Worm (Caenorhabditis elegans): ENCODE results near the gene urm-1.
A peak's percentile ranks its signal among the peaks of the same experiment; 100 is the strongest.

Gene urm-1

ce11 chrIII:10470927-10471326 lies 34.4 kb upstream of the urm-1 start, which contains the start of gene cul-1:
TSS of gene cul-1 (plus strand) at chrIII:10471237.
- TF ChIP-seq lin-15B (tag; optimal IDR thresholded peaks at IDR 0.05) (peak; percentile 23), nfya-1 (tag; optimal IDR thresholded peaks at IDR 0.05; ENCODE audit: insufficient read depth) (peak; percentile 25), lsy-12 (tag; optimal IDR thresholded peaks at IDR 0.05) (no peak), egl-5 (tag; optimal IDR thresholded peaks at IDR 0.05) (peak; percentile 80), aly-2 (tag; optimal IDR thresholded peaks at IDR 0.05) (no peak), pha-4 (tag; optimal IDR thresholded peaks at IDR 0.05) (peak; percentile 1), skn-1 (tag; optimal IDR thresholded peaks at IDR 0.05) (peak; percentile 94), nhr-43 (tag; optimal IDR thresholded peaks at IDR 0.05; ENCODE audit: poor library complexity, severe bottlenecking) (no peak)

ce11 chrIII:10474945-10475344 lies 30.3 kb upstream of the urm-1 start, which contains the start of gene D2045.9:
TSS of gene D2045.9 (plus strand) at chrIII:10475245.
- TF ChIP-seq elt-2 (tag; optimal IDR thresholded peaks at IDR 0.05), result no peak

ce11 chrIII:10479180-10479579 lies 26.1 kb upstream of the urm-1 start, which contains the start of gene D2045.7:
TSS of gene D2045.7 (plus strand) at chrIII:10479480.
- TF ChIP-seq lin-39 (tag; optimal IDR thresholded peaks at IDR 0.05), result no peak
- no peak for TF ChIP-seq nhr-25 (tag; optimal IDR thresholded peaks at IDR 0.05)
- TF ChIP-seq ceh-16 (tag; optimal IDR thresholded peaks at IDR 0.05), result no peak
- TF ChIP-seq fkh-10 (GFP tag; optimal IDR thresholded peaks at IDR 0.05), result no peak
- TF ChIP-seq fos-1 (tag; optimal IDR thresholded peaks at IDR 0.05), result no peak
- TF ChIP-seq hmg-11 (tag; optimal IDR thresholded peaks at IDR 0.05), result no peak
- TF ChIP-seq daf-12 (tag; optimal IDR thresholded peaks at IDR 0.05), result no peak
- no peak for TF ChIP-seq ceh-9 (tag; optimal IDR thresholded peaks at IDR 0.05)
- no peak for TF ChIP-seq nhr-77 (tag; optimal IDR thresholded peaks at IDR 0.05)
- TF ChIP-seq unc-62 (GFP tag; optimal IDR thresholded peaks at IDR 0.05), result no peak
- no peak for TF ChIP-seq tbx-2 (tag; optimal IDR thresholded peaks at IDR 0.05)
- TF ChIP-seq zag-1 (tag; optimal IDR thresholded peaks at IDR 0.05), result no peak
- TF ChIP-seq elt-2 (tag; optimal IDR thresholded peaks at IDR 0.05), result no peak
- TF ChIP-seq nhr-237 (tag; optimal IDR thresholded peaks at IDR 0.05), result no peak
- no peak for TF ChIP-seq nhr-67 (tag; optimal IDR thresholded peaks at IDR 0.05)
- no peak for TF ChIP-seq lsy-12 (tag; optimal IDR thresholded peaks at IDR 0.05)
- no peak for TF ChIP-seq ceh-82 (tag; optimal IDR thresholded peaks at IDR 0.05)

ce11 chrIII:10481497-10481896 lies 23.8 kb upstream of the urm-1 start:
- no peak for TF ChIP-seq ztf-11 (tag; optimal IDR thresholded peaks at IDR 0.05)
- no peak for TF ChIP-seq aly-2 (tag; optimal IDR thresholded peaks at IDR 0.05)
- peak; percentile 8 for TF ChIP-seq pqm-1 (tag; optimal IDR thresholded peaks at IDR 0.05)
- peak; percentile 61 for TF ChIP-seq elt-2 (tag; optimal IDR thresholded peaks at IDR 0.05)
- TF ChIP-seq lin-15B (tag; optimal IDR thresholded peaks at IDR 0.05), result no peak
- peak; percentile 30 for TF ChIP-seq pha-4 (tag; optimal IDR thresholded peaks at IDR 0.05)

ce11 chrIII:10481988-10482387 lies 23.3 kb upstream of the urm-1 start, which contains the start of gene D2045.8:
TSS of gene D2045.8 (plus strand) at chrIII:10482288.
- TF ChIP-seq elt-2 (tag; optimal IDR thresholded peaks at IDR 0.05) (peak; percentile 36), skn-1 (tag; optimal IDR thresholded peaks at IDR 0.05) (peak; percentile 26), pqm-1 (tag; optimal IDR thresholded peaks at IDR 0.05) (peak; percentile 14), unc-39 (tag; optimal IDR thresholded peaks at IDR 0.05) (no peak)

ce11 chrIII:10486455-10486854 lies 18.8 kb upstream of the urm-1 start:
- TF ChIP-seq unc-62 (GFP tag; optimal IDR thresholded peaks at IDR 0.05) (no peak), nhr-23 (tag; optimal IDR thresholded peaks at IDR 0.05) (peak; percentile 39)

ce11 chrIII:10488052-10488451 lies 17.2 kb upstream of the urm-1 start, which contains the start of gene ptr-25:
TSS of gene ptr-25 (plus strand) at chrIII:10488124.
- TF ChIP-seq hmg-11 (tag; optimal IDR thresholded peaks at IDR 0.05), result no peak
- TF ChIP-seq nfya-1 (tag; optimal IDR thresholded peaks at IDR 0.05; ENCODE audit: insufficient read depth), result no peak
- TF ChIP-seq nhr-25 (tag; optimal IDR thresholded peaks at IDR 0.05), result no peak
- no peak for TF ChIP-seq nhr-237 (tag; optimal IDR thresholded peaks at IDR 0.05)
- no peak for TF ChIP-seq sea-2 (GFP tag; optimal IDR thresholded peaks at IDR 0.05)
- TF ChIP-seq ceh-82 (tag; optimal IDR thresholded peaks at IDR 0.05), result no peak
- TF ChIP-seq ZK546.5 (tag; optimal IDR thresholded peaks at IDR 0.05), result no peak
- no peak for TF ChIP-seq nhr-67 (tag; optimal IDR thresholded peaks at IDR 0.05)
- TF ChIP-seq nhr-43 (tag; optimal IDR thresholded peaks at IDR 0.05; ENCODE audit: poor library complexity, severe bottlenecking), result no peak
- TF ChIP-seq aly-2 (tag; optimal IDR thresholded peaks at IDR 0.05), result no peak
- no peak for TF ChIP-seq zag-1 (tag; optimal IDR thresholded peaks at IDR 0.05)
- TF ChIP-seq nhr-23 (tag; optimal IDR thresholded peaks at IDR 0.05), result no peak
- TF ChIP-seq lsy-12 (tag; optimal IDR thresholded peaks at IDR 0.05), result no peak
